Fruit fly (Drosophila melanogaster) whole organism, embryonic: ENCODE results near the gene ND-39.

Experiments
- CG10959 ChIP-seq: fragments of 200-800 bp; sonication (Bioruptor generic); IDR thresholded peaks from 2 replicates; pipeline ENCODE4 v1.3.6; 2022; ENCODE audit warnings: missing biosample characterization, missing genetic modification characterization
- CG11398 ChIP-seq: fragments of 200-800 bp; sonication (Bioruptor generic); optimal IDR thresholded peaks from 2 replicates; lab custom pipeline; 2016; ENCODE audit warnings: missing biosample characterization, missing genetic modification characterization
- CG11695 ChIP-seq: fragments of 200-800 bp; sonication (Bioruptor generic); IDR thresholded peaks from 3 replicates; pipeline ENCODE4 v1.3.6; 2022; ENCODE audit warnings: missing biosample characterization, missing genetic modification characterization
- CG12155 ChIP-seq: fragments of 200-800 bp; sonication (Bioruptor generic); optimal IDR thresholded peaks from 3 replicates; lab custom pipeline; 2016; ENCODE audit warnings: missing biosample characterization, missing genetic modification characterization
- CG13296 ChIP-seq: fragments of 200-800 bp; sonication (Bioruptor generic); optimal IDR thresholded peaks from 3 replicates; lab custom pipeline; 2018; ENCODE audit warnings: missing biosample characterization, mild to moderate bottlenecking, missing genetic modification characterization
- CG15011 ChIP-seq: fragments of 200-800 bp; sonication (Bioruptor generic); optimal IDR thresholded peaks from 3 replicates; lab custom pipeline; 2018; ENCODE audit warnings: missing biosample characterization, mild to moderate bottlenecking, missing genetic modification characterization
- CG15514 ChIP-seq: fragments of 200-800 bp; sonication (Bioruptor generic); optimal IDR thresholded peaks from 3 replicates; lab custom pipeline; 2017; ENCODE audit warnings: missing biosample characterization, missing genetic modification characterization, mild to moderate bottlenecking, moderate library complexity, missing genetic modification reagents
- CG15696 ChIP-seq: fragments of 200-800 bp; sonication (Bioruptor generic); optimal IDR thresholded peaks from 2 replicates; lab custom pipeline; 2019; ENCODE audit warnings: missing biosample characterization, mild to moderate bottlenecking, missing genetic modification characterization, moderate library complexity
- CG16863 ChIP-seq: fragments of 200-800 bp; sonication (Bioruptor generic); optimal IDR thresholded peaks from 3 replicates; lab custom pipeline; 2016; ENCODE audit warnings: missing biosample characterization, missing genetic modification characterization
- CG18262 ChIP-seq: fragments of 200-800 bp; optimal IDR thresholded peaks from 3 replicates; lab custom pipeline; 2019; ENCODE audit warnings: missing biosample characterization, mild to moderate bottlenecking, missing genetic modification characterization, moderate library complexity
- CG18476 ChIP-seq: fragments of 200-800 bp; sonication (Bioruptor generic); optimal IDR thresholded peaks from 2 replicates; lab custom pipeline; 2016; ENCODE audit warnings: missing biosample characterization, mild to moderate bottlenecking, missing genetic modification characterization
- CG30431 ChIP-seq: fragments of 200-800 bp; sonication (Bioruptor generic); optimal IDR thresholded peaks from 2 replicates; lab custom pipeline; 2017; ENCODE audit warnings: missing biosample characterization, missing genetic modification characterization
- CG31388 ChIP-seq: fragments of 200-800 bp; sonication (Bioruptor generic); optimal IDR thresholded peaks from 2 replicates; lab custom pipeline; 2016; ENCODE audit warnings: missing biosample characterization, missing genetic modification characterization
- CG3163 ChIP-seq: fragments of 200-800 bp; sonication (Bioruptor generic); optimal IDR thresholded peaks from 3 replicates; lab custom pipeline; 2016; ENCODE audit warnings: missing biosample characterization, missing genetic modification characterization
- CG33213 ChIP-seq: fragments of 200-800 bp; sonication (Bioruptor generic); optimal IDR thresholded peaks from 3 replicates; lab custom pipeline; 2016; ENCODE audit warnings: missing biosample characterization, missing genetic modification characterization
- CG3407 ChIP-seq: fragments of 200-800 bp; sonication (Bioruptor generic); optimal IDR thresholded peaks from 2 replicates; lab custom pipeline; 2018; ENCODE audit warnings: missing biosample characterization, mild to moderate bottlenecking, missing genetic modification characterization
- CG34376 ChIP-seq: fragments of 200-800 bp; sonication (Bioruptor generic); optimal IDR thresholded peaks from 2 replicates; lab custom pipeline; 2018; ENCODE audit warnings: missing biosample characterization, mild to moderate bottlenecking, missing genetic modification characterization
- CG42726 ChIP-seq: fragments of 200-800 bp; sonication (Bioruptor generic); IDR thresholded peaks from 2 replicates; pipeline ENCODE4 v1.3.6; 2022; ENCODE audit warnings: missing biosample characterization, missing genetic modification characterization; ENCODE audit not compliant: partially characterized antibody
- CG4820 ChIP-seq: fragments of 200-800 bp; sonication (Bioruptor generic); optimal IDR thresholded peaks from 3 replicates; lab custom pipeline; 2016; ENCODE audit warnings: missing biosample characterization, missing genetic modification characterization
- CG6254 ChIP-seq: fragments of 200-800 bp; sonication (Bioruptor generic); optimal IDR thresholded peaks from 3 replicates; lab custom pipeline; 2017; ENCODE audit warnings: mild to moderate bottlenecking, missing biosample characterization, missing genetic modification reagents, missing genetic modification characterization
- CG7556 ChIP-seq: fragments of 200-800 bp; sonication (Bioruptor generic); optimal IDR thresholded peaks from 2 replicates; lab custom pipeline; 2017; ENCODE audit warnings: missing biosample characterization, mild to moderate bottlenecking, missing genetic modification characterization
- CG7786 ChIP-seq: fragments of 200-800 bp; sonication (Bioruptor generic); optimal IDR thresholded peaks from 2 replicates; lab custom pipeline; 2016; ENCODE audit warnings: missing biosample characterization, missing genetic modification characterization
- CG9437 ChIP-seq: fragments of 200-800 bp; sonication (Bioruptor generic); optimal IDR thresholded peaks from 2 replicates; lab custom pipeline; 2018; ENCODE audit warnings: missing biosample characterization, mild to moderate bottlenecking, missing genetic modification characterization
- CTCF ChIP-seq: fragments of 200-800 bp; sonication (Bioruptor generic); optimal IDR thresholded peaks from 2 replicates; lab custom pipeline; 2017; ENCODE audit warnings: missing biosample characterization, mild to moderate bottlenecking, missing genetic modification characterization, moderate library complexity
- CoRest ChIP-seq: fragments of 200-800 bp; sonication (Bioruptor generic); optimal IDR thresholded peaks from 3 replicates; lab custom pipeline; 2018; ENCODE audit warnings: missing biosample characterization, mild to moderate bottlenecking, missing genetic modification characterization, moderate library complexity
- D ChIP-seq, 2 experiments: fragments of 200-800 bp in 1 of 2; fragments of >200 bp in 1 of 2; sonication (Bioruptor generic) in 1 of 2; optimal IDR thresholded peaks; 2 replicates in 1 of 2; 3 replicates in 1 of 2; lab custom pipeline; 2017; ENCODE audit warnings: mild to moderate bottlenecking in 1 of 2, missing biosample characterization in 1 of 2, missing genetic modification characterization in 1 of 2, missing genetic modification reagents in 1 of 2
- Deaf1 ChIP-seq: fragments of 200-800 bp; optimal IDR thresholded peaks from 3 replicates; lab custom pipeline; 2019; ENCODE audit warnings: missing biosample characterization, mild to moderate bottlenecking, missing genetic modification characterization, moderate library complexity
- Dp ChIP-seq: fragments of 200-800 bp; sonication (Bioruptor generic); optimal IDR thresholded peaks from 2 replicates; lab custom pipeline; 2018; ENCODE audit warnings: missing biosample characterization, mild to moderate bottlenecking, missing genetic modification characterization, moderate library complexity
- HLH54F ChIP-seq: fragments of 200-800 bp; sonication (Bioruptor generic); optimal IDR thresholded peaks from 3 replicates; lab custom pipeline; 2016; ENCODE audit warnings: missing biosample characterization, missing genetic modification characterization
- Hand ChIP-seq: fragments of 200-800 bp; sonication (Bioruptor generic); optimal IDR thresholded peaks from 2 replicates; lab custom pipeline; 2017; ENCODE audit warnings: mild to moderate bottlenecking, missing biosample characterization, missing genetic modification reagents, missing genetic modification characterization
- MBD-R2 ChIP-seq: fragments of 200-800 bp; sonication (Bioruptor generic); IDR thresholded peaks from 2 replicates; pipeline ENCODE4 v1.3.6; 2022; ENCODE audit warnings: missing biosample characterization, missing genetic modification characterization
- NC2α ChIP-seq: fragments of 200-800 bp; sonication (Bioruptor generic); optimal IDR thresholded peaks from 2 replicates; lab custom pipeline; 2016; ENCODE audit warnings: missing biosample characterization, missing genetic modification characterization
- Sry-δ ChIP-seq: fragments of 200-800 bp; sonication (Bioruptor generic); optimal IDR thresholded peaks from 2 replicates; lab custom pipeline; 2016; ENCODE audit warnings: missing biosample characterization, missing genetic modification characterization
- ac ChIP-seq: fragments of 200-800 bp; sonication (Bioruptor generic); optimal IDR thresholded peaks from 3 replicates; lab custom pipeline; 2017; ENCODE audit warnings: missing biosample characterization, mild to moderate bottlenecking, missing genetic modification characterization
- al ChIP-seq: fragments of 200-800 bp; sonication (Bioruptor generic); IDR thresholded peaks from 2 replicates; pipeline ENCODE4 v1.3.6; 2022; ENCODE audit warnings: missing biosample characterization, missing genetic modification characterization
- chinmo ChIP-seq: fragments of 200-800 bp; sonication (Bioruptor generic); IDR thresholded peaks from 4 replicates; pipeline ENCODE4 v1.3.6; 2022; ENCODE audit warnings: missing biosample characterization, missing genetic modification characterization; ENCODE audit not compliant: partially characterized antibody
- corto ChIP-seq: fragments of 200-800 bp; sonication (Bioruptor generic); optimal IDR thresholded peaks from 2 replicates; lab custom pipeline; 2016; ENCODE audit warnings: missing biosample characterization, mild to moderate bottlenecking, missing genetic modification characterization, moderate library complexity
- da ChIP-seq: fragments of 200-800 bp; sonication (Bioruptor generic); optimal IDR thresholded peaks from 2 replicates; lab custom pipeline; 2016; ENCODE audit warnings: missing biosample characterization, missing genetic modification characterization
- dan ChIP-seq: fragments of 200-800 bp; sonication (Bioruptor generic); IDR thresholded peaks from 2 replicates; pipeline ENCODE4 v1.3.6; 2022; ENCODE audit warnings: missing biosample characterization, missing genetic modification characterization
- en ChIP-seq: fragments of 200-800 bp; sonication (Bioruptor generic); optimal IDR thresholded peaks from 2 replicates; lab custom pipeline; 2016; ENCODE audit warnings: missing biosample characterization, missing genetic modification characterization
- fd102C ChIP-seq: fragments of 200-800 bp; sonication (Bioruptor generic); optimal IDR thresholded peaks from 2 replicates; lab custom pipeline; 2018; ENCODE audit warnings: missing biosample characterization, mild to moderate bottlenecking, missing genetic modification characterization, moderate library complexity
- fd64A ChIP-seq: fragments of 200-800 bp; sonication (Bioruptor generic); optimal IDR thresholded peaks from 3 replicates; lab custom pipeline; 2018; ENCODE audit warnings: missing biosample characterization, mild to moderate bottlenecking, missing genetic modification characterization
- grau ChIP-seq: fragments of 200-800 bp; optimal IDR thresholded peaks from 3 replicates; lab custom pipeline; 2019; ENCODE audit warnings: missing biosample characterization, mild to moderate bottlenecking, missing genetic modification characterization, moderate library complexity
- gt ChIP-seq: fragments of 200-800 bp; sonication (Bioruptor generic); IDR thresholded peaks from 2 replicates; pipeline ENCODE4 v1.3.6; 2022; ENCODE audit warnings: missing biosample characterization, missing genetic modification characterization
- inv ChIP-seq: fragments of 200-800 bp; sonication (Bioruptor generic); IDR thresholded peaks from 2 replicates; pipeline ENCODE4 v1.3.6; 2022; ENCODE audit warnings: missing biosample characterization, missing genetic modification characterization; ENCODE audit not compliant: partially characterized antibody
- jigr1 ChIP-seq: fragments of 200-800 bp; sonication (Bioruptor generic); IDR thresholded peaks from 3 replicates; pipeline ENCODE4 v1.3.6; 2022; ENCODE audit warnings: missing biosample characterization, missing genetic modification characterization
- pb ChIP-seq: fragments of 200-800 bp; sonication (Bioruptor generic); optimal IDR thresholded peaks from 3 replicates; lab custom pipeline; 2016; ENCODE audit warnings: missing biosample characterization, missing genetic modification characterization
- seq ChIP-seq: fragments of 200-800 bp; sonication (Bioruptor generic); IDR thresholded peaks from 2 replicates; pipeline ENCODE4 v1.3.6; 2022; ENCODE audit warnings: missing biosample characterization, missing genetic modification characterization
- slp2 ChIP-seq: fragments of 200-800 bp; sonication (Bioruptor generic); optimal IDR thresholded peaks from 2 replicates; lab custom pipeline; 2016; ENCODE audit warnings: missing biosample characterization, missing genetic modification characterization

Gene ND-39

dm6 chr3L:20509121-20509934 is 17.4 kb downstream of the ND-39 start (continued):
- peak; percentile 84 for TF ChIP-seq CG13296 (GFP tag; lab: Kevin White, UChicago)
- no peak for TF ChIP-seq chinmo
- no peak for TF ChIP-seq Dp
- no peak for TF ChIP-seq CG31388
- TF ChIP-seq CG9437, result peak; percentile 88
- peak; percentile 88 for TF ChIP-seq grau (tag; lab: Kevin White, UChicago)
- peak; percentile 72 for TF ChIP-seq CG18476 (GFP tag; lab: Kevin White, UChicago)
- TF ChIP-seq D (optimal IDR thresholded peaks at IDR 0.05; lab: Kevin White, UChicago), result no peak
- TF ChIP-seq D (GFP tag; optimal IDR thresholded peaks at IDR 0.05; lab: Kevin White, UChicago), result peak; percentile 70
- TF ChIP-seq Hand, result peak; percentile 83
- no peak for TF ChIP-seq CG10959 (GFP tag; lab: Robert Waterston, UW)
- peak; percentile 37 for TF ChIP-seq CG15514
- peak; percentile 71 for TF ChIP-seq slp2 (GFP tag; lab: Kevin White, UChicago)
- TF ChIP-seq CoRest (tag; lab: Kevin White, UChicago), result peak; percentile 91
- TF ChIP-seq Sry-δ, result peak; percentile 39
- no peak for TF ChIP-seq CG42726 (GFP tag; lab: Robert Waterston, UW)
- peak; percentile 58 for TF ChIP-seq CG34376
- TF ChIP-seq CG11695, result peak; percentile 41; the same call in 1 of the 3 replicates
- TF ChIP-seq CG3407 (GFP tag; lab: Kevin White, UChicago), result peak; percentile 55
- peak; percentile 70 for TF ChIP-seq CG4820 (GFP tag; lab: Kevin White, UChicago)
- peak; percentile 62 for TF ChIP-seq CG30431 (GFP tag; lab: Kevin White, UChicago)
- TF ChIP-seq corto (GFP tag; lab: Kevin White, UChicago), result no peak
- TF ChIP-seq al (GFP tag; lab: Robert Waterston, UW), result peak; percentile 53
- TF ChIP-seq CG15696, result peak; percentile 62
- TF ChIP-seq pb, result peak; percentile 20
- no peak for TF ChIP-seq fd64A
- peak; percentile 90 for TF ChIP-seq CG18262 (tag; lab: Kevin White, UChicago)
- peak; percentile 69 for TF ChIP-seq CG7786 (GFP tag; lab: Kevin White, UChicago)
- TF ChIP-seq CG15011, result peak; percentile 85
- TF ChIP-seq gt (GFP tag; lab: Robert Waterston, UW), result no peak
- peak; percentile 60 for TF ChIP-seq Deaf1 (tag; lab: Kevin White, UChicago)
- TF ChIP-seq dan, result no peak
- TF ChIP-seq seq (GFP tag; lab: Robert Waterston, UW), result no peak
- no peak for TF ChIP-seq fd102C (GFP tag; lab: Kevin White, UChicago)
- peak; percentile 47 for TF ChIP-seq en (GFP tag; lab: Kevin White, UChicago)
- peak; percentile 84 for TF ChIP-seq CG3163 (GFP tag; lab: Kevin White, UChicago)
- TF ChIP-seq CG6254 (GFP tag; lab: Kevin White, UChicago), result peak; percentile 65
- peak; percentile 62 for TF ChIP-seq CG12155
- TF ChIP-seq CG33213 (GFP tag; lab: Kevin White, UChicago), result peak; percentile 44
- no peak for TF ChIP-seq ac
- TF ChIP-seq CTCF (GFP tag; lab: Kevin White, UChicago), result no peak
- TF ChIP-seq CG16863 (GFP tag; lab: Kevin White, UChicago), result peak; percentile 67
- TF ChIP-seq jigr1 (GFP tag; lab: Robert Waterston, UW), result no peak
- TF ChIP-seq NC2α (GFP tag; lab: Kevin White, UChicago), result peak; percentile 25
- no peak for TF ChIP-seq CG11398 (GFP tag; lab: Kevin White, UChicago)
- no peak for TF ChIP-seq inv (GFP tag; lab: Robert Waterston, UW)
- no peak for TF ChIP-seq da (GFP tag; lab: Kevin White, UChicago)
- peak; percentile 68 for TF ChIP-seq HLH54F
- no peak; the same call in 1 of the 2 replicates for TF ChIP-seq MBD-R2 (GFP tag; lab: Robert Waterston, UW)
- TF ChIP-seq CG7556 (GFP tag; lab: Kevin White, UChicago), result peak; percentile 93
